Worm (Caenorhabditis elegans) whole organism, L4/young adult: ENCODE measurements around the gene F56D6.13.

Experiments used
- W03F9.2 ChIP-seq: fragments of 150-350 bp; optimal IDR thresholded peaks from 2 replicates; lab custom pipeline; 2014; ENCODE audit warnings: missing biosample characterization, missing genetic modification characterization
- dao-5 ChIP-seq: sonication (generic microtip); optimal IDR thresholded peaks from 2 replicates; lab custom pipeline; 2016; ENCODE audit warnings: missing genotype, missing genetic modification characterization, moderate library complexity, missing compliant biosample characterization
- him-1 ChIP-seq: sonication (generic microtip); optimal IDR thresholded peaks from 2 replicates; lab custom pipeline; 2016; ENCODE audit warnings: missing genotype, missing genetic modification reagents, missing genetic modification characterization, missing compliant biosample characterization

F56D6.13 gene

ce11 chrIV:3909114-3909513 is at the start of gene F56D6.13:
Gene F56D6.13 (plus strand): TSS chrIV:3909414.
- TF ChIP-seq dao-5 (tag; lab: Kevin White, UChicago) (no peak), W03F9.2 (tag; lab: Kevin White, UChicago) (no peak), him-1 (tag; lab: Kevin White, UChicago) (no peak)

ce11 chrIV:3859552-3859951 is 49.7 kb upstream of the F56D6.13 start:
- TF ChIP-seq him-1 (tag; lab: Kevin White, UChicago) (no peak), dao-5 (tag; lab: Kevin White, UChicago) (no peak), W03F9.2 (tag; lab: Kevin White, UChicago) (no peak)

- TF ChIP-seq dao-5 (tag; lab: Kevin White, UChicago) (no peak), W03F9.2 (tag; lab: Kevin White, UChicago) (no peak)
These were observed 48.8 kb upstream of the F56D6.13 start for ce11 chrIV:3860419-3860818.

DNA sequence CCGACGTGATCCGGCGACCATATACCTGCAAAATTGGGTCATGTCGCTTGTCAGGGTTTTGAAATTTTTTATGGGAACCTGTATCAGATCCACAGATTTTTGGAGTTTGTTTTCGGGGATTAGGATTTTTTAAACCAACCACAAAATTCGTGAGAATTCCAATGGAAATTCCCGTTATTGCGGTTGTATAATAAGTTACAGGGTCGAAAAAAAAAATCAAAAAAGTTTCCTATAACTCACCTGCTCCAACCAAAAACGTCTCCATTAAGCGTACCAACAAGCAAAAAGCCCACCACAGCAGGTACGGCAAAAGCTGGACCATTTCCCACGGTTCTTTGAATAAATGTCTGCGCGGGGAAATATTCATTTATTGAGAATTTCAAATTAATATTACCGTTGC is 46.3 kb upstream of the F56D6.13 start:
- no peak for TF ChIP-seq him-1 (tag; lab: Kevin White, UChicago)
- TF ChIP-seq dao-5 (tag; lab: Kevin White, UChicago), result no peak
- no peak for TF ChIP-seq W03F9.2 (tag; lab: Kevin White, UChicago)

DNA sequence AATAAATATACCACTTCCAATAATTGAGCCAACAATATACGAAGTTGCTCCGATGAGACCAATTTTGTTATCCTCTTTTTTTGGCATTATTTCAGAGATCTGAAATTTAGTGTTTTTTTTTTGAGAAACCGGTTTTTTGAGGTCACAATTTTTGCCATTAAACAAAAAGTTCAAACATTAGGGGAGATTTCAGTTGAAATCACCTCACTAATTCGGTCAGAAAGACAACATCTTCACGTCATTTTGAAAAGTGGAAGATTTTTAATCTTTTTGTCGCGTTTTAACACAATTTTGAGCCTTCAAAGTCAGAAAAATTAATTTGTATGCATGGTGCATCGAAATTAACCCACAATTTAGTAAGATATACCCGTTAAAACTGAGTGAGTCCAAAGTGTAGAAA is 44.3 kb upstream of the F56D6.13 start, which contains the start of gene aat-8:
Gene aat-8 (minus strand): TSS at position 101 of the 400 bp plus-strand sequence.
- TF ChIP-seq W03F9.2 (tag; lab: Kevin White, UChicago) (no peak), him-1 (tag; lab: Kevin White, UChicago) (no peak), dao-5 (tag; lab: Kevin White, UChicago) (no peak)

- TF ChIP-seq dao-5 (tag; lab: Kevin White, UChicago) (no peak), him-1 (tag; lab: Kevin White, UChicago) (no peak), W03F9.2 (tag; lab: Kevin White, UChicago) (no peak)
These were observed 43.2 kb upstream of the F56D6.13 start for ce11 chrIV:3866018-3866417.

- TF ChIP-seq W03F9.2 (tag; lab: Kevin White, UChicago) (no peak), dao-5 (tag; lab: Kevin White, UChicago) (no peak), him-1 (tag; lab: Kevin White, UChicago) (no peak)
These were observed 42.0 kb upstream of the F56D6.13 start, which contains the start of gene F37C4.4 for ce11 chrIV:3867252-3867651. Gene F37C4.4 (plus strand): TSS chrIV:3867309.

DNA sequence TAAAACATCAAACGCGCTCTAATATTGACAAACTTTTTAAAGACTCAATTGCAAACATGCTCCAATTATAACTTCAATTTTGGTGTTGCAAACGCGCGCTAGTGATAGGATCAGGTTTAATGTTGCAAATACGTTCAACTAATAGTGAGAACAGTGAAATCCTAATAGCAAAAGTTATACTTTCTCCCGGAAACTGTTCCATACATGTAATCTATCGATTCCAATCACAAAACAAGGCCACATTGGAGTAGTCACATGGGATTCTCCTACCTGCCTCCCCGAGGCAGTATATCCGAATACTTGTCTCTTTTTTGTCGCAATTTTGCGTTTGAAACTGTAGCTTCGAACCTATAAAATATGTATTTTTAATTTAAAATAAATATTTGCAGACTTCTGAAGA is 39.3 kb upstream of the F56D6.13 start:
- TF ChIP-seq W03F9.2 (tag; lab: Kevin White, UChicago), result no peak
- TF ChIP-seq dao-5 (tag; lab: Kevin White, UChicago), result no peak
- TF ChIP-seq him-1 (tag; lab: Kevin White, UChicago), result no peak

DNA sequence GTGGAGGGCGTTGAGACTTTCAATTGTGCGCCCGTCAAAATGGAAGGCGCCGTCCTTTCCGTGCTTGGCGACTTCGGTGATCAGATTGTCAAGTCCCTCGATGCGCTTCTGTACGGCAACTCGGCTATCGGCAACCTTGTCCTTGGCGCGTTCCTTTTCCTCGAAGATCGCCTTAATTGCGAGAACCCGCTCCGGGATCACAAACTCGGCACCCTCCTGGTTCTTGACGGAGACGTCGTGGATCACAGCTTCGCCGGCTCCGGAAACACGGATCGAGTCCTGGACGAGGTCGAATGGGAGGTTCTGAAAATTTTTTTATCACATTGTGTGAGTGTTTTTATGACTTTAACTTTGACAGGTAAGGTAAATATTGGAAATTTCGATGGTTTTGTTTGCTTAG is 36.0 kb upstream of the F56D6.13 start:
- TF ChIP-seq dao-5 (tag; lab: Kevin White, UChicago) (no peak), W03F9.2 (tag; lab: Kevin White, UChicago) (no peak), him-1 (tag; lab: Kevin White, UChicago) (no peak)

DNA sequence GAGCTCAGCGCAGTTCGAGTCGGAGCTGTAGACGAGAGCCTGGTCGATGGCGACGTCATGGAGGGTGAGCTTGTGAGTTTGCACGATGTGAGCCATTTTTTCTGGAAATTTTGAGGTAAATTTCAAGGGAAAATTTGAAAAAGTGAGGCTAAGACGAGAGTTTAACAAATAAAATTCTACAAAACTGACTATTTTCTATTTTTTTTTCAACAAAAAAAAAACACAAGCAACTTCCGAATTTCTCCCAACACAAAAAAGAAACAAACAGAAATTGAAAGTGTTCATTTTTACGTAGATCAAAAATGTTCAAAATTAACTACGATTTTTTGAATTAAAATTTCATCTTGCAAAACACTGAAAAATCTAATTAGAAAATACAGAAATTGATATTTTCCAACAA is 35.5 kb upstream of the F56D6.13 start, which contains the start of gene F37C4.5:
Gene F37C4.5 (minus strand): TSS at position 101 of the 400 bp plus-strand sequence.
- no peak for TF ChIP-seq W03F9.2 (tag; lab: Kevin White, UChicago)
- no peak for TF ChIP-seq dao-5 (tag; lab: Kevin White, UChicago)

DNA sequence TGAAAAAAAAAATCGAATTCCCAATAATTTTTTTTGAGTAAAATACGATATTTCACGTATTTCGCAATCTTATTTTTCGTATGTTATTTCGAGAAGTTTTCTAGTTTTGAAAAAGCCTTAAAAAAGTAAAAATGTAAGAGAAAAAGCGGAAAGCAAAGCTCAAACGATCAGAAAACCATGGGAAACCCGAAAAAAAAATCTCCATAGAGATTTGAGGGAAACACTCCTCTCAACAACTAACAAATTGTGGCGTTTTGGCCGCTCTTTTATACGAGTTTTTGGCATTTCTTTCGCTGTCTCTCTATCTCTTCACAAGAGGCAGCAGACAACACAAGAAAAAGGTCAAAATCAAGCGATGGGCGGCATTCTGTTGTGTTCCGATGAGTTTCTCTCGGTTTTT is 34.8 kb upstream of the F56D6.13 start:
- TF ChIP-seq him-1 (tag; lab: Kevin White, UChicago), result no peak

DNA sequence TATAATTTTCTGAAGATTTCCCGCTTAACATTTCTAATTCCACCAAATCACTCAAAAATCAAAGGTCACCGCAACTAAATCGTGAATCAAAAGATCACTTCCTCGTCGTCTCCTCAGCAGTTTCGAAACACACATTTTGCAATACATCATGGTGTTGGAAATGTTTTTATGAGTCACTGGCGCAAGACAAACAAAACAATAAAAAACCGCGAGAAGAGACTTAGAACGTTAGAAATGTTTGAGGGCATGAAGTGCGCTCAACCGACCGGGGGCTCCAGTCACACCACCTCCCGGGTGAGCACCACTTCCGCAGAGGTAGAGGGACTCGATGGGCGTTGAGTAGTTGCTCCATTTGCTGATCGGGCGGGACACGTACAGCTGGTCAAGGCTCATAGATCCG is 34.0 kb upstream of the F56D6.13 start:
- TF ChIP-seq W03F9.2 (tag; lab: Kevin White, UChicago) (no peak), him-1 (tag; lab: Kevin White, UChicago) (no peak), dao-5 (tag; lab: Kevin White, UChicago) (no peak)

- TF ChIP-seq W03F9.2 (tag; lab: Kevin White, UChicago) (no peak), him-1 (tag; lab: Kevin White, UChicago) (no peak), dao-5 (tag; lab: Kevin White, UChicago) (no peak)
These were observed 32.3 kb upstream of the F56D6.13 start for ce11 chrIV:3876955-3877354.

ce11 chrIV:3878283-3878938 is 30.8 kb upstream of the F56D6.13 start, which contains the start of gene F37C4.6:
Gene F37C4.6 (minus strand): TSS chrIV:3878333.
- no peak for TF ChIP-seq W03F9.2 (tag; lab: Kevin White, UChicago)
